Fruit fly (Drosophila melanogaster): ENCODE results near the gene pum.
A peak's percentile ranks its signal among the peaks of the same experiment; 100 is the strongest.

pum gene

DNA sequence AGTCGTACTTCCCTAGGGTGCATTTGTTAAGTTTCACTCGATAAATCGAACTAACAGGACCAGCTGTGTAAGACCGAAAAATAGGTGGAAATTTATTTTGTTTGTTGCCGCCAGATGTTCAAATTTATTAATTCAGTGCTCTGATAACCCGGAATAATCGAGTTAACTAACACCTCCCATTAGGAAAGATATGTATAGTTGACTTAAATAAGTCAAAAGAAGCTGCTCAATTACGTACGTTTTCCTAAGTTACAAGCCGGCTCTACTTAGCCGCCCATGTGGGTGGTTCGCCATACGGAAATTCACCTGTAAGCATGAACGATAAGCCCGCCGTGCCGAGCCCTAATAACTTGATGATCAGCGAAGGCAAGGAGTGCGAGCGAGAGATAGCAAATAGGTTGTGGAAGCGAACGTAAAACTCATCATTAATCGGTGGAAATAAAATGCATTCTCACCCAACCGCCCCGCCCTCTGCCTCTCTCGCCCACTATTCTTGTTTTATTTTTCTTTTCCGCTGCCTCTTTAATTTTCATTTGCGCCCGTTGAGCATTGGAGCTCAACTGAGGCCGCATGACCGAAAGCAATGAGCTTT, 183.5 kb downstream of the pum start (continued):
- no peak for TF ChIP-seq Oaz (GFP tag; IDR thresholded peaks at IDR 0.05)
- TF ChIP-seq unpg (GFP tag; optimal IDR thresholded peaks at IDR 0.05) = peak; percentile 41
- TF ChIP-seq CG3065 (GFP tag; optimal IDR thresholded peaks at IDR 0.05) = no peak
- TF ChIP-seq Dad (GFP tag; optimal IDR thresholded peaks at IDR 0.05) = no peak
- TF ChIP-seq tio (GFP tag; optimal IDR thresholded peaks at IDR 0.05) = peak; percentile 40
- peak; percentile 8 for TF ChIP-seq CG3995 (GFP tag; optimal IDR thresholded peaks at IDR 0.05)
- TF ChIP-seq Hand (GFP tag; optimal IDR thresholded peaks at IDR 0.05) = peak; percentile 3
- TF ChIP-seq Gug (GFP tag; IDR thresholded peaks at IDR 0.05) = peak; percentile 59; the same call in 3 of the 4 replicates
- peak; percentile 66 for TF ChIP-seq CG18262 (tag; optimal IDR thresholded peaks at IDR 0.05)
- peak; percentile 65 for TF ChIP-seq fd96Cb (tag; optimal IDR thresholded peaks at IDR 0.05)
- TF ChIP-seq CG8924 (tag; optimal IDR thresholded peaks at IDR 0.05) = no peak
- no peak for TF ChIP-seq CG6254 (GFP tag; optimal IDR thresholded peaks at IDR 0.05)
- peak; percentile 53 for TF ChIP-seq CG7786 (GFP tag; optimal IDR thresholded peaks at IDR 0.05)
- TF ChIP-seq CG9437 (GFP tag; optimal IDR thresholded peaks at IDR 0.05) = peak; percentile 58
- TF ChIP-seq BtbVII (GFP tag; optimal IDR thresholded peaks at IDR 0.05) = peak; percentile 57
- peak; percentile 58 for TF ChIP-seq CG3281 (GFP tag; optimal IDR thresholded peaks at IDR 0.05)
- TF ChIP-seq exex (tag; optimal IDR thresholded peaks at IDR 0.05) = peak; percentile 51
- peak; percentile 28 for TF ChIP-seq CG10979 (tag; optimal IDR thresholded peaks at IDR 0.05)
- TF ChIP-seq CG12744 (GFP tag; optimal IDR thresholded peaks at IDR 0.05) = no peak
- peak; percentile 52 for TF ChIP-seq CG10209 (GFP tag; optimal IDR thresholded peaks at IDR 0.05)
- TF ChIP-seq gcm2 (GFP tag; optimal IDR thresholded peaks at IDR 0.05) = no peak
- TF ChIP-seq CG7839 (tag; optimal IDR thresholded peaks at IDR 0.05) = peak; percentile 71
- TF ChIP-seq CG4282 (GFP tag; optimal IDR thresholded peaks at IDR 0.05) = peak; percentile 7
- peak; percentile 8 for TF ChIP-seq CG16863 (GFP tag; optimal IDR thresholded peaks at IDR 0.05)
- peak; percentile 50 for TF ChIP-seq bab2 (GFP tag; optimal IDR thresholded peaks at IDR 0.05)
- TF ChIP-seq dmrt99B (tag; optimal IDR thresholded peaks at IDR 0.05) = peak; percentile 76
- TF ChIP-seq Hr3 (GFP tag; optimal IDR thresholded peaks at IDR 0.05) = peak; percentile 45
- no peak for TF ChIP-seq CG14050 (GFP tag; IDR thresholded peaks at IDR 0.05)
- TF ChIP-seq CG30403 (GFP tag; optimal IDR thresholded peaks at IDR 0.05) = peak; percentile 58
- TF ChIP-seq CG16815 (GFP tag; optimal IDR thresholded peaks at IDR 0.05) = peak; percentile 39
- TF ChIP-seq peb (GFP tag; IDR thresholded peaks at IDR 0.05) = no peak
- peak; percentile 38 for TF ChIP-seq Fer1 (GFP tag; optimal IDR thresholded peaks at IDR 0.05)
- TF ChIP-seq croc (GFP tag; conservative IDR thresholded peaks at IDR 0.05) = peak; percentile 27; the same call in 1 of the 3 replicates
- peak in 1 of 2 experiments; percentile 18 for TF ChIP-seq chif (GFP tag; optimal IDR thresholded peaks at IDR 0.05)
- peak; percentile 78 for TF ChIP-seq CG2678 (tag; optimal IDR thresholded peaks at IDR 0.05)
- peak; percentile 42 for TF ChIP-seq D19B (GFP tag; optimal IDR thresholded peaks at IDR 0.05)
- TF ChIP-seq CG9609 (GFP tag; optimal IDR thresholded peaks at IDR 0.05) = peak; percentile 33
- TF ChIP-seq Optix (GFP tag; IDR thresholded peaks at IDR 0.05) = no peak
- peak; percentile 38 for TF ChIP-seq CG9817 (tag; optimal IDR thresholded peaks at IDR 0.05)
- TF ChIP-seq cwo (GFP tag; optimal IDR thresholded peaks at IDR 0.05) = peak; percentile 38
- TF ChIP-seq Meics (GFP tag; optimal IDR thresholded peaks at IDR 0.05) = peak; percentile 66
- no peak for TF ChIP-seq en (GFP tag; optimal IDR thresholded peaks at IDR 0.05)
- TF ChIP-seq CG10274 (GFP tag; optimal IDR thresholded peaks at IDR 0.05) = peak; percentile 9
- no peak for TF ChIP-seq TFAM (GFP tag; optimal IDR thresholded peaks at IDR 0.05)
- TF ChIP-seq CG11504 (tag; optimal IDR thresholded peaks at IDR 0.05) = peak; percentile 73
- no peak for TF ChIP-seq Hr39 (optimal IDR thresholded peaks at IDR 0.05)
- no peak for TF ChIP-seq CG7928 (GFP tag; optimal IDR thresholded peaks at IDR 0.05)
- TF ChIP-seq CG2199 (GFP tag; IDR thresholded peaks at IDR 0.05) = no peak
- peak; percentile 22 for TF ChIP-seq CG1603 (tag; optimal IDR thresholded peaks at IDR 0.05)
- TF ChIP-seq Antp (GFP tag; optimal IDR thresholded peaks at IDR 0.05) = peak; percentile 46
